Worm (Caenorhabditis elegans) whole organism, L2 larva: ENCODE measurements around the gene nnt-1.

Source experiments
- blmp-1 ChIP-seq: sonication (generic microtip); optimal IDR thresholded peaks from 2 replicates; lab custom pipeline; 2017; ENCODE audit warnings: missing genetic modification characterization, mild to moderate bottlenecking, missing compliant biosample characterization, antibody characterized with exemption, moderate library complexity; ENCODE audit not compliant: insufficient read depth
- nhr-11 ChIP-seq: fragments of 150-350 bp; optimal IDR thresholded peaks from 2 replicates; lab custom pipeline; 2014; ENCODE audit warnings: missing biosample characterization, missing genetic modification characterization
- ztf-11 ChIP-seq: sonication (generic microtip); optimal IDR thresholded peaks from 2 replicates; lab custom pipeline; 2017; ENCODE audit warnings: missing biosample characterization, missing genetic modification characterization

DNA sequence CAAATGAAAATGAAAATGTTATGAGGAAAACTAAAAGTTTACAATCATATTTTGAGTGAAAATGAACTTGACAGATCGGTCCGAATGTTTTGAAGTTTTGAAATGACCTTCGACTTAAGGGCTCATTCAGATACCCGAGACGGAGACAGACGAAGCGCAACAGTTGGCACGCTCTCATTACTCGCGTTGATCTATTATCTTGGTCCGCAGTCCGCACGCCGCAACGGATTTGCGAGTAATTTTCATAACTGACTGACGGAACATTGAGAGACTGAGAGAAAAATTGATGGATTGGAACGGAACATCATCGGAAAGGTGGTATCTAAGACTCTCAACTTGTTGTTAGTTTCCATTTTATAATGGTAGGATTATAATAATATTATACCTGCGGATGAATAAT lies 23.8 kb downstream of the nnt-1 start:
- TF ChIP-seq blmp-1 (tag; lab: Kevin White, UChicago) (no peak), ztf-11 (tag; lab: Kevin White, UChicago) (no peak), nhr-11 (tag; lab: Kevin White, UChicago) (no peak)
